Worm (Caenorhabditis elegans) whole organism, young adult: ENCODE results near the gene R04A9.6.
A peak's percentile ranks its signal among the peaks of the same experiment; 100 is the strongest.

ENCODE experiments used
- B0035.1 ChIP-seq: sonication (generic microtip); optimal IDR thresholded peaks from 2 replicates; lab custom pipeline; 2016; ENCODE audit warnings: missing genetic modification characterization, mild to moderate bottlenecking, missing compliant biosample characterization, missing genotype, missing genetic modification reagents
- B0336.3 ChIP-seq: fragments of 200-800 bp; sonication (Bioruptor generic); IDR thresholded peaks from 2 replicates; pipeline ENCODE4 v1.3.6; 2022; ENCODE audit warnings: missing genetic modification characterization, missing compliant biosample characterization
- D2030.7 ChIP-seq: fragments of 200-800 bp; sonication (Bioruptor generic); IDR thresholded peaks from 2 replicates; pipeline ENCODE4 v1.3.6; 2022; ENCODE audit warnings: missing genetic modification reagents, missing genetic modification characterization, missing compliant biosample characterization
- F22D6.2 ChIP-seq: sonication (generic microtip); optimal IDR thresholded peaks from 2 replicates; lab custom pipeline; 2016; ENCODE audit warnings: mild to moderate bottlenecking, missing genetic modification characterization, missing compliant biosample characterization
- K12H6.12 ChIP-seq: fragments of 200-800 bp; sonication (Bioruptor generic); optimal IDR thresholded peaks from 2 replicates; lab custom pipeline; 2018; ENCODE audit warnings: mild to moderate bottlenecking, missing genetic modification characterization, missing compliant biosample characterization
- Y53F4B.3 ChIP-seq: fragments of 200-800 bp; sonication (Bioruptor generic); IDR thresholded peaks from 2 replicates; pipeline ENCODE4 v1.3.6; 2022; ENCODE audit warnings: missing genetic modification reagents, missing genetic modification characterization, missing compliant biosample characterization
- Y56A3A.18 ChIP-seq: fragments of 200-800 bp; sonication (Bioruptor generic); IDR thresholded peaks from 2 replicates; pipeline ENCODE4 v1.3.6; 2022; ENCODE audit warnings: missing genetic modification reagents, missing genetic modification characterization, missing compliant biosample characterization
- Y67H2A.10 ChIP-seq: fragments of 200-800 bp; sonication (Bioruptor generic); conservative IDR thresholded peaks from 2 replicates; pipeline ENCODE4 v1.3.6; 2022; ENCODE audit warnings: missing genetic modification reagents, missing genetic modification characterization, missing compliant biosample characterization
- Y79H2A.3 ChIP-seq: fragments of 200-800 bp; sonication (Bioruptor generic); conservative IDR thresholded peaks from 2 replicates; pipeline ENCODE4 v1.3.6; 2022; ENCODE audit warnings: missing genetic modification reagents, missing genetic modification characterization, missing compliant biosample characterization
- akir-1 ChIP-seq: fragments of 200-800 bp; sonication (Bioruptor generic); optimal IDR thresholded peaks from 2 replicates; lab custom pipeline; 2018; ENCODE audit warnings: mild to moderate bottlenecking, missing genetic modification characterization, moderate library complexity, missing compliant biosample characterization
- aptf-3 ChIP-seq: fragments of 200-800 bp; sonication (Bioruptor generic); IDR thresholded peaks from 2 replicates; pipeline ENCODE4 v1.3.6; 2022; ENCODE audit warnings: missing genetic modification characterization, missing compliant biosample characterization
- attf-6 ChIP-seq: fragments of 200-800 bp; sonication (Bioruptor generic); IDR thresholded peaks from 2 replicates; pipeline ENCODE4 v1.3.6; 2022; ENCODE audit warnings: missing genetic modification reagents, missing genetic modification characterization, missing compliant biosample characterization
- cebp-2 ChIP-seq: fragments of 200-800 bp; sonication (Bioruptor generic); IDR thresholded peaks from 2 replicates; pipeline ENCODE4 v1.3.6; 2022; ENCODE audit warnings: missing genetic modification characterization, missing compliant biosample characterization
- ceh-100 ChIP-seq: fragments of 200-800 bp; sonication (Bioruptor generic); IDR thresholded peaks from 2 replicates; pipeline ENCODE4 v1.3.6; 2022; ENCODE audit warnings: missing genetic modification reagents, missing genetic modification characterization, missing compliant biosample characterization
- ceh-40 ChIP-seq: fragments of 200-800 bp; sonication (Bioruptor generic); IDR thresholded peaks from 2 replicates; pipeline ENCODE4 v1.3.6; 2022; ENCODE audit warnings: missing genetic modification characterization, missing compliant biosample characterization
- ceh-91 ChIP-seq: fragments of 200-800 bp; sonication (Bioruptor generic); IDR thresholded peaks from 2 replicates; pipeline ENCODE4 v1.3.6; 2022; ENCODE audit warnings: missing genetic modification reagents, missing genetic modification characterization, missing compliant biosample characterization
- dox-1 ChIP-seq: fragments of 200-800 bp; sonication (Bioruptor generic); IDR thresholded peaks from 2 replicates; pipeline ENCODE4 v1.3.6; 2022; ENCODE audit warnings: missing genetic modification reagents, missing genetic modification characterization, missing compliant biosample characterization
- egl-18 ChIP-seq: fragments of 200-800 bp; sonication (Bioruptor generic); IDR thresholded peaks from 2 replicates; pipeline ENCODE4 v1.3.6; 2022; ENCODE audit warnings: missing genetic modification reagents, missing genetic modification characterization, missing compliant biosample characterization
- egrh-3 ChIP-seq: fragments of 200-800 bp; sonication (Bioruptor generic); IDR thresholded peaks from 2 replicates; pipeline ENCODE4 v1.3.6; 2022; ENCODE audit warnings: missing genetic modification reagents, missing genetic modification characterization, missing compliant biosample characterization
- ekl-4 ChIP-seq: fragments of 200-800 bp; sonication (Bioruptor generic); IDR thresholded peaks from 2 replicates; pipeline ENCODE4 v1.3.6; 2022; ENCODE audit warnings: missing genetic modification reagents, missing genetic modification characterization, missing compliant biosample characterization
- hlh-12 ChIP-seq: sonication (generic microtip); optimal IDR thresholded peaks from 2 replicates; lab custom pipeline; 2016; ENCODE audit warnings: missing genetic modification characterization, missing compliant biosample characterization
- hsf-1 ChIP-seq: fragments of 200-800 bp; sonication (Bioruptor generic); IDR thresholded peaks from 2 replicates; pipeline ENCODE4 v1.3.6; 2022; ENCODE audit warnings: missing genetic modification reagents, missing genetic modification characterization, missing compliant biosample characterization
- lin-26 ChIP-seq: fragments of 200-800 bp; sonication (Bioruptor generic); IDR thresholded peaks from 2 replicates; pipeline ENCODE4 v1.3.6; 2022; ENCODE audit warnings: missing genetic modification reagents, missing genetic modification characterization, missing compliant biosample characterization
- lin-35 ChIP-seq, 3 experiments: fragments of 150-350 bp in 2 of 3; sonication (generic microtip) in 1 of 3; optimal IDR thresholded peaks; 2 replicates each; lab custom pipeline; 2014 to 2018; ENCODE audit warnings: missing biosample characterization in 3 of 3, missing genetic modification characterization in 3 of 3, missing genetic modification reagents in 3 of 3
- lsl-1 ChIP-seq: fragments of 200-800 bp; sonication (Bioruptor generic); optimal IDR thresholded peaks from 2 replicates; lab custom pipeline; 2018; ENCODE audit warnings: mild to moderate bottlenecking, missing genetic modification characterization, moderate library complexity, missing compliant biosample characterization
- madf-10 ChIP-seq: sonication (generic microtip); optimal IDR thresholded peaks from 2 replicates; lab custom pipeline; 2016; ENCODE audit warnings: mild to moderate bottlenecking, missing genetic modification characterization, missing compliant biosample characterization
- madf-3 ChIP-seq: fragments of 200-800 bp; sonication (Bioruptor generic); IDR thresholded peaks from 2 replicates; pipeline ENCODE4 v1.3.6; 2022; ENCODE audit warnings: missing genetic modification reagents, missing genetic modification characterization, missing compliant biosample characterization
- madf-6 ChIP-seq: fragments of 200-800 bp; sonication (Bioruptor generic); IDR thresholded peaks from 2 replicates; pipeline ENCODE4 v1.3.6; 2022; ENCODE audit warnings: missing genetic modification reagents, missing genetic modification characterization, missing compliant biosample characterization
- madf-8 ChIP-seq: fragments of 200-800 bp; sonication (Bioruptor generic); conservative IDR thresholded peaks from 2 replicates; pipeline ENCODE4 v1.3.6; 2022; ENCODE audit warnings: missing genetic modification reagents, missing genetic modification characterization, missing compliant biosample characterization
- mes-4 ChIP-seq: sonication (generic microtip); optimal IDR thresholded peaks from 2 replicates; lab custom pipeline; 2016; ENCODE audit warnings: missing genotype, missing genetic modification characterization, missing compliant biosample characterization
- mxl-1 ChIP-seq: sonication (generic microtip); optimal IDR thresholded peaks from 2 replicates; lab custom pipeline; 2016; ENCODE audit warnings: missing genetic modification characterization, missing compliant biosample characterization
- nfya-1 ChIP-seq: sonication (generic microtip); optimal IDR thresholded peaks from 2 replicates; lab custom pipeline; 2017; ENCODE audit warnings: antibody characterized with exemption, missing compliant biosample characterization, missing genetic modification characterization, borderline replicate concordance; ENCODE audit not compliant: insufficient read depth
- nfyb-1 ChIP-seq: fragments of 200-800 bp; sonication (Bioruptor generic); IDR thresholded peaks from 2 replicates; pipeline ENCODE4 v1.3.6; 2022; ENCODE audit warnings: missing genetic modification reagents, missing genetic modification characterization, missing compliant biosample characterization
- pbrm-1 ChIP-seq: fragments of 200-800 bp; sonication (Bioruptor generic); IDR thresholded peaks from 2 replicates; pipeline ENCODE4 v1.3.6; 2022; ENCODE audit warnings: missing genetic modification reagents, missing genetic modification characterization, missing compliant biosample characterization
- rcor-1 ChIP-seq: fragments of 200-800 bp; sonication (Bioruptor generic); IDR thresholded peaks from 2 replicates; pipeline ENCODE4 v1.3.6; 2022; ENCODE audit warnings: missing genetic modification reagents, missing genetic modification characterization, missing compliant biosample characterization
- rpc-1 ChIP-seq, 2 experiments: fragments of 150-350 bp in 1 of 2; sonication (generic microtip) in 1 of 2; optimal IDR thresholded peaks; 2 replicates each; lab custom pipeline; 2014 to 2018; ENCODE audit warnings: missing biosample characterization in 1 of 2, missing genetic modification characterization in 1 of 2, missing genetic modification reagents in 1 of 2, missing genotype in 1 of 2
- sea-2 ChIP-seq: fragments of 200-800 bp; sonication (Bioruptor generic); IDR thresholded peaks from 2 replicates; pipeline ENCODE4 v1.3.6; 2022; ENCODE audit warnings: missing genetic modification characterization, missing compliant biosample characterization
- ztf-18 ChIP-seq: sonication (generic microtip); optimal IDR thresholded peaks from 2 replicates; lab custom pipeline; 2016; ENCODE audit warnings: missing genotype, mild to moderate bottlenecking, missing genetic modification characterization, missing compliant biosample characterization
- ztf-25 ChIP-seq: fragments of 200-800 bp; sonication (Bioruptor generic); IDR thresholded peaks from 2 replicates; pipeline ENCODE4 v1.3.6; 2022; ENCODE audit warnings: missing genetic modification reagents, missing genetic modification characterization, missing compliant biosample characterization
- ztf-26 ChIP-seq: sonication (generic microtip); optimal IDR thresholded peaks from 2 replicates; lab custom pipeline; 2017; ENCODE audit warnings: missing genetic modification characterization, missing compliant biosample characterization

R04A9.6 gene

ce11 chrX:440420-440819 is 43.1 kb downstream of the R04A9.6 start (continued):
- TF ChIP-seq B0336.3 (GFP tag; lab: Robert Waterston, UW) (peak; percentile 60; the same call in 1 of the 2 replicates), madf-3 (GFP tag; lab: Robert Waterston, UW) (no peak), mes-4 (tag; lab: Kevin White, UChicago) (no peak), ztf-26 (no peak), D2030.7 (no peak), ztf-25 (no peak), Y79H2A.3 (GFP tag; lab: Robert Waterston, UW) (no peak), madf-10 (tag; lab: Kevin White, UChicago) (no peak), mxl-1 (tag; lab: Kevin White, UChicago) (no peak), rpc-1 (optimal IDR thresholded peaks at IDR 0.05; lab: Kevin White, UChicago) (no peak), rpc-1 (tag; optimal IDR thresholded peaks at IDR 0.05; lab: Kevin White, UChicago) (no peak), sea-2 (GFP tag; lab: Robert Waterston, UW) (no peak), akir-1 (GFP tag; lab: Kevin White, UChicago) (no peak), ceh-91 (GFP tag; lab: Robert Waterston, UW) (no peak), lin-35 (GFP tag; optimal IDR thresholded peaks at IDR 0.05; lab: Kevin White, UChicago) (no peak), attf-6 (no peak), F22D6.2 (no peak), ceh-100 (GFP tag; lab: Robert Waterston, UW) (no peak), K12H6.12 (no peak), lsl-1 (no peak), B0035.1 (tag; lab: Kevin White, UChicago) (no peak), ztf-18 (tag; lab: Kevin White, UChicago) (no peak), cebp-2 (GFP tag; lab: Robert Waterston, UW) (no peak), hlh-12 (tag; lab: Kevin White, UChicago) (no peak), aptf-3 (GFP tag; lab: Robert Waterston, UW) (no peak), rcor-1 (GFP tag; lab: Robert Waterston, UW) (no peak), madf-8 (no peak), egl-18 (GFP tag; lab: Robert Waterston, UW) (no peak), nfya-1 (tag; lab: Kevin White, UChicago) (no peak)

DNA sequence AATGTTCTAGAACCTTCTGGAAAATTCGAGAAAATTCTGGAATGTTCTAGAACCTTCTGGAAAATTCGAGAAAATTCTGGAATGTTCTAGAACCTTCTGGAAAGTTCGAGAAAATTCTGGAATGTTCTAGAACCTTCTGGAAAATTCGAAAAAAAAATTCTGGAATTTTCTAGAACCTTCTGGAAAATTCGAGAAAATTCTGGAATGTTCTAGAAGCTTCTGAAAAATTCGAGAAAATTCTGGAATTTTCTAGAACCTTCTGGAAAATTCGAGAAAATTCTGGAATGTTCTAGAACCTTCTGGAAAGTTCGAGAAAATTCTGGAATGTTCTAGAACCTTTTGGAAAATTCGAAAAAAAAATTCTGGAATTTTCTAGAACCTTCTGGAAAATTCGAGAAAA is 46.1 kb downstream of the R04A9.6 start:
- peak; percentile 42; the same call in 1 of the 2 replicates for TF ChIP-seq Y53F4B.3 (GFP tag; lab: Robert Waterston, UW)
- TF ChIP-seq egrh-3 (GFP tag; lab: Robert Waterston, UW): peak; percentile 43; the same call in 1 of the 2 replicates
- TF ChIP-seq hsf-1 (GFP tag; lab: Robert Waterston, UW): peak; percentile 98
- peak; percentile 94 for TF ChIP-seq dox-1 (GFP tag; lab: Robert Waterston, UW)
- TF ChIP-seq Y67H2A.10: peak; percentile 57; the same call in 1 of the 2 replicates
- peak; percentile 76; the same call in 1 of the 2 replicates for TF ChIP-seq ceh-40 (GFP tag; lab: Robert Waterston, UW)
- peak; percentile 45; the same call in 1 of the 2 replicates for TF ChIP-seq lin-26 (GFP tag; lab: Robert Waterston, UW)
- peak; percentile 44; the same call in 1 of the 2 replicates for TF ChIP-seq pbrm-1 (GFP tag; lab: Robert Waterston, UW)
- TF ChIP-seq madf-6 (GFP tag; lab: Robert Waterston, UW): peak; percentile 56; the same call in 1 of the 2 replicates
- TF ChIP-seq Y56A3A.18 (GFP tag; lab: Robert Waterston, UW): peak; percentile 74
- peak; percentile 62 for TF ChIP-seq ceh-100 (GFP tag; lab: Robert Waterston, UW)
- TF ChIP-seq ekl-4 (GFP tag; lab: Robert Waterston, UW): peak; percentile 61
- peak; percentile 41; the same call in 1 of the 2 replicates for TF ChIP-seq Y79H2A.3 (GFP tag; lab: Robert Waterston, UW)
- 0 out of 2 replicates have a peak, but pooled peaks have one; percentile 20 for TF ChIP-seq nfyb-1 (GFP tag; lab: Robert Waterston, UW)
